Fruit fly (Drosophila melanogaster): ENCODE measurements around the gene NimC4.
A peak's percentile ranks its signal among the peaks of the same experiment; 100 is the strongest.

The NimC4 gene

dm6 chr2L:14022130-14022735 lies 25.1 kb upstream of the NimC4 start (continued):
- TF ChIP-seq CG31388 (GFP tag; optimal IDR thresholded peaks at IDR 0.05) (peak; percentile 20), ftz-f1 (GFP tag; optimal IDR thresholded peaks at IDR 0.05) (no peak), Atf6 (GFP tag; IDR thresholded peaks at IDR 0.05) (peak; percentile 93), pb (GFP tag; optimal IDR thresholded peaks at IDR 0.05) (no peak), CG14014 (GFP tag; IDR thresholded peaks at IDR 0.05) (peak; percentile 88), caup (GFP tag; optimal IDR thresholded peaks at IDR 0.05; ENCODE audit: severe bottlenecking) (peak; percentile 88), CG7357 (GFP tag; IDR thresholded peaks at IDR 0.05) (peak; percentile 83), Deaf1 (tag; optimal IDR thresholded peaks at IDR 0.05) (peak; percentile 83), CG11695 (GFP tag; IDR thresholded peaks at IDR 0.05) (peak; percentile 97), bsh (GFP tag; optimal IDR thresholded peaks at IDR 0.05) (peak; percentile 65 to 96), CG17385 (GFP tag; optimal IDR thresholded peaks at IDR 0.05) (peak; percentile 92), hkb (optimal IDR thresholded peaks at IDR 0.05) (no peak), hkb (GFP tag; IDR thresholded peaks at IDR 0.05) (peak; percentile 90; the same call in 1 of the 2 replicates), disco-r (GFP tag; optimal IDR thresholded peaks at IDR 0.05) (peak; percentile 15), CG2678 (tag; optimal IDR thresholded peaks at IDR 0.05) (peak; percentile 99), CG1233 (GFP tag; optimal IDR thresholded peaks at IDR 0.05) (peak; percentile 94), trem (tag; optimal IDR thresholded peaks at IDR 0.05) (peak; percentile 95), CG6654 (GFP tag; optimal IDR thresholded peaks at IDR 0.05) (peak; percentile 70), stwl (tag; optimal IDR thresholded peaks at IDR 0.05) (peak; percentile 14), fd102C (GFP tag; optimal IDR thresholded peaks at IDR 0.05) (no peak), Mes4 (GFP tag; optimal IDR thresholded peaks at IDR 0.05) (no peak), CG34224 (GFP tag; IDR thresholded peaks at IDR 0.05; ENCODE audit: partially characterized antibody) (no peak), chinmo (GFP tag; IDR thresholded peaks at IDR 0.05; ENCODE audit: partially characterized antibody) (peak; percentile 82), CG3407 (GFP tag; optimal IDR thresholded peaks at IDR 0.05) (peak; percentile 92), CG10267 (tag; optimal IDR thresholded peaks at IDR 0.05) (peak; percentile 88), ems (GFP tag; optimal IDR thresholded peaks at IDR 0.05) (peak; percentile 32), hb (GFP tag; IDR thresholded peaks at IDR 0.05; ENCODE audit: partially characterized antibody) (no peak), D (optimal IDR thresholded peaks at IDR 0.05) (no peak), D (GFP tag; optimal IDR thresholded peaks at IDR 0.05) (peak; percentile 85), Dp (GFP tag; optimal IDR thresholded peaks at IDR 0.05) (no peak), amos (GFP tag; IDR thresholded peaks at IDR 0.05; ENCODE audit: partially characterized antibody) (no peak; the same call in 1 of the 2 replicates), sqz (GFP tag; optimal IDR thresholded peaks at IDR 0.05) (peak; percentile 97), CG17186 (GFP tag; optimal IDR thresholded peaks at IDR 0.05) (peak; percentile 43), Hr51 (GFP tag; optimal IDR thresholded peaks at IDR 0.05) (peak; percentile 19 to 98), Fer1 (GFP tag; optimal IDR thresholded peaks at IDR 0.05) (peak; percentile 95), ara (GFP tag; IDR thresholded peaks at IDR 0.05) (peak; percentile 89), tap (tag; optimal IDR thresholded peaks at IDR 0.05) (peak; percentile 96), phol (tag; optimal IDR thresholded peaks at IDR 0.05) (peak; percentile 97), HLHmδ (GFP tag; optimal IDR thresholded peaks at IDR 0.05) (peak; percentile 69), Opbp (GFP tag; IDR thresholded peaks at IDR 0.05; ENCODE audit: partially characterized antibody) (no peak), CG7839 (tag; optimal IDR thresholded peaks at IDR 0.05) (peak; percentile 98), CG3163 (GFP tag; optimal IDR thresholded peaks at IDR 0.05) (no peak), luna (GFP tag; optimal IDR thresholded peaks at IDR 0.05) (no peak), MTF-1 (GFP tag; optimal IDR thresholded peaks at IDR 0.05; ENCODE audit: borderline replicate concordance) (peak; percentile 72), run (tag; optimal IDR thresholded peaks at IDR 0.05) (peak; percentile 94), bcd (GFP tag; optimal IDR thresholded peaks at IDR 0.05) (peak; percentile 93), insv (GFP tag; optimal IDR thresholded peaks at IDR 0.05) (peak in 1 of 2 experiments; percentile 67), CG10366 (GFP tag; IDR thresholded peaks at IDR 0.05) (peak; percentile 88), CG17612 (GFP tag; IDR thresholded peaks at IDR 0.05) (peak; percentile 65)
